Fruit fly (Drosophila melanogaster) whole organism, adult: Measurements from ENCODE around the gene Qsox4.

Source experiments
- CG11617 ChIP-seq: fragments of 200-800 bp; sonication (Bioruptor generic); optimal IDR thresholded peaks from 2 replicates; lab custom pipeline; 2017; ENCODE audit warnings: mild to moderate bottlenecking, missing biosample characterization, missing genetic modification reagents, missing genetic modification characterization
- CG12768 ChIP-seq: fragments of 200-800 bp; sonication (Bioruptor generic); optimal IDR thresholded peaks from 2 replicates; lab custom pipeline; 2017; ENCODE audit warnings: missing biosample characterization, missing genetic modification characterization, mild to moderate bottlenecking, moderate library complexity, missing genetic modification reagents
- CG14711 ChIP-seq: fragments of 200-800 bp; sonication (Bioruptor generic); optimal IDR thresholded peaks from 2 replicates; lab custom pipeline; 2018; ENCODE audit warnings: missing biosample characterization, mild to moderate bottlenecking, missing genetic modification characterization, moderate library complexity
- CG1620 ChIP-seq: fragments of 200-800 bp; sonication (Bioruptor generic); optimal IDR thresholded peaks from 2 replicates; lab custom pipeline; 2016; ENCODE audit warnings: missing biosample characterization, missing genetic modification characterization
- CG33017 ChIP-seq: fragments of 200-800 bp; sonication (Bioruptor generic); optimal IDR thresholded peaks from 2 replicates; lab custom pipeline; 2018; ENCODE audit warnings: missing biosample characterization, mild to moderate bottlenecking, missing genetic modification characterization, moderate library complexity
- CG5204 ChIP-seq: fragments of 200-800 bp; sonication (Bioruptor generic); optimal IDR thresholded peaks from 2 replicates; lab custom pipeline; 2016; ENCODE audit warnings: missing biosample characterization, missing genetic modification characterization
- CG7045 ChIP-seq: fragments of 200-800 bp; sonication (Bioruptor generic); optimal IDR thresholded peaks from 2 replicates; lab custom pipeline; 2017; ENCODE audit warnings: missing biosample characterization, mild to moderate bottlenecking, missing genetic modification characterization
- CG7101 ChIP-seq: fragments of 200-800 bp; sonication (Bioruptor generic); optimal IDR thresholded peaks from 2 replicates; lab custom pipeline; 2018; ENCODE audit warnings: missing biosample characterization, mild to moderate bottlenecking, missing genetic modification characterization, moderate library complexity
- Clk ChIP-seq: fragments of 200-800 bp; sonication (Bioruptor generic); optimal IDR thresholded peaks from 2 replicates; lab custom pipeline; 2017; ENCODE audit warnings: missing biosample characterization, missing genetic modification characterization
- Crg-1 ChIP-seq: fragments of 200-800 bp; sonication (Bioruptor generic); optimal IDR thresholded peaks from 2 replicates; lab custom pipeline; 2016; ENCODE audit warnings: missing biosample characterization, missing genetic modification characterization
- Hr96 ChIP-seq: fragments of 200-800 bp; sonication (Bioruptor generic); optimal IDR thresholded peaks from 2 replicates; lab custom pipeline; 2016; ENCODE audit warnings: missing biosample characterization, missing genetic modification characterization
- Mnt ChIP-seq: fragments of 200-800 bp; sonication (Bioruptor generic); optimal IDR thresholded peaks from 2 replicates; lab custom pipeline; 2016; ENCODE audit warnings: missing biosample characterization, mild to moderate bottlenecking, missing genetic modification characterization
- bab1 ChIP-seq: fragments of 200-800 bp; sonication (Bioruptor generic); optimal IDR thresholded peaks from 3 replicates; lab custom pipeline; 2019; ENCODE audit warnings: missing biosample characterization, mild to moderate bottlenecking, missing genetic modification characterization, moderate library complexity
- cic ChIP-seq: fragments of 200-800 bp; sonication (Bioruptor generic); optimal IDR thresholded peaks from 2 replicates; lab custom pipeline; 2017; ENCODE audit warnings: missing biosample characterization, mild to moderate bottlenecking, missing genetic modification characterization, moderate library complexity
- cnc ChIP-seq, 2 experiments: fragments of >200 bp; optimal IDR thresholded peaks; 2 replicates each; lab custom pipeline; 2017
- kay ChIP-seq: fragments of 200-800 bp; sonication (Bioruptor generic); peaks from one replicate; lab custom pipeline; 2016; ENCODE audit warnings: missing biosample characterization, missing genetic modification characterization, borderline replicate concordance
- ovo ChIP-seq: fragments of 200-800 bp; sonication (Bioruptor generic); optimal IDR thresholded peaks from 2 replicates; lab custom pipeline; 2016; ENCODE audit warnings: missing biosample characterization, missing genetic modification characterization
- pad ChIP-seq: fragments of 200-800 bp; sonication (Bioruptor generic); optimal IDR thresholded peaks from 3 replicates; lab custom pipeline; 2017; ENCODE audit warnings: missing biosample characterization, missing genetic modification characterization, mild to moderate bottlenecking, moderate library complexity, missing genetic modification reagents
- tj ChIP-seq: fragments of 200-800 bp; sonication (Bioruptor generic); optimal IDR thresholded peaks from 3 replicates; lab custom pipeline; 2017; ENCODE audit warnings: missing biosample characterization, mild to moderate bottlenecking, missing genetic modification characterization, moderate library complexity
- toe ChIP-seq: fragments of 200-800 bp; sonication (Bioruptor generic); optimal IDR thresholded peaks from 2 replicates; lab custom pipeline; 2016; ENCODE audit warnings: missing biosample characterization, missing genetic modification characterization

The Qsox4 gene

dm6 chr3R:23733771-23734170 lies 31.2 kb downstream of the Qsox4 start:
- TF ChIP-seq tj (no peak), cnc (optimal IDR thresholded peaks at IDR 0.05; lab: Kevin White, UChicago) (no peak), bab1 (GFP tag; lab: Kevin White, UChicago) (no peak), Hr96 (GFP tag; lab: Kevin White, UChicago) (no peak), CG1620 (GFP tag; lab: Kevin White, UChicago) (no peak), cic (GFP tag; lab: Kevin White, UChicago) (no peak), Clk (GFP tag; lab: Kevin White, UChicago) (no peak), CG11617 (GFP tag; lab: Kevin White, UChicago) (no peak), Mnt (no peak), pad (GFP tag; lab: Kevin White, UChicago) (no peak), CG7101 (tag; lab: Kevin White, UChicago) (no peak), toe (GFP tag; lab: Kevin White, UChicago) (no peak), kay (GFP tag; lab: Kevin White, UChicago) (no peak)

- TF ChIP-seq CG33017 (tag; lab: Kevin White, UChicago) (no peak), toe (GFP tag; lab: Kevin White, UChicago) (no peak)
Observed at dm6 chr3R:23734573-23735404, 32.2 kb downstream of the Qsox4 start.

DNA sequence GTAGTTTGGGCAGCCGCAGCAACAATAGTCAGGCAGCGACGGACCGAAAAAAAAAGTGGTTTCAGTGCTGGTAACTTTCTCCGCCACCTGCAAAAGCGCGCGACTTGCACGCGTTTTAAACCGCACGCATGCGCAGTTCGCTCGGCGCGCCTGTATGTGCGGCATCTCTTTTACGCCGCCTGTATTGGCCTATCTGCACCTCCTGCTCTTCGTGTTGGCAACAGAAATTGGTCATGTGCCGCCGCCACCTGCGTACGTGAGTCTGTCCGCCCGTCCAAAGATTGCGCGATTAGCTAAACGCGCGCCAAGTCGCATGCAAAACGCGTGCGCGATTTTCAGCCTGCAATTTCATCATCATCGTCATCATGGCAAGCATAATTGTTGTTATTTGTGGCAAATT lies 33.1 kb downstream of the Qsox4 start:
- TF ChIP-seq toe (GFP tag; lab: Kevin White, UChicago) (no peak), CG11617 (GFP tag; lab: Kevin White, UChicago) (no peak), CG5204 (GFP tag; lab: Kevin White, UChicago) (no peak), CG1620 (GFP tag; lab: Kevin White, UChicago) (no peak), bab1 (GFP tag; lab: Kevin White, UChicago) (no peak), pad (GFP tag; lab: Kevin White, UChicago) (no peak)

DNA sequence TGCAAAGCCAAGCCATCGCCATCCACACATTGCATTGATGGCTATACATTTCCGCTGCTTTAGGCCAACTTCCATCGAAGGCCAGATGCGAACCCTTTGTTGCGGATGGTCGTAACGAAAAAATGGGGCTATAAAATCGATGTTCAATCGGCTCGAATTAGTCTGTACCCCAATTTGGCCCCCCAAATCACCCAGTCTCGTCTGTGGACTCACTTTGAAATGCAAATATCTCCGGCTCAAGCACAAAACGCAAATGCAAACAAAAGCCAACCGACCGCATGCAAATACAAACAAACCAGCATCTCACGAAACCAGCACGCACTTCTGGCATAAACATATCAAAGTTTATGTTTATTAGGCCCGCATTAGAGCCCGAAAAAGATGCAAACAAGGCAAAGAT lies 33.8 kb downstream of the Qsox4 start:
- TF ChIP-seq CG33017 (tag; lab: Kevin White, UChicago) (no peak), CG7045 (GFP tag; lab: Kevin White, UChicago) (no peak), ovo (GFP tag; lab: Kevin White, UChicago) (no peak), cnc (optimal IDR thresholded peaks at IDR 0.05; lab: Kevin White, UChicago) (no peak), cic (GFP tag; lab: Kevin White, UChicago) (no peak), CG12768 (GFP tag; lab: Kevin White, UChicago) (no peak), Crg-1 (no peak), bab1 (GFP tag; lab: Kevin White, UChicago) (no peak), CG1620 (GFP tag; lab: Kevin White, UChicago) (no peak), toe (GFP tag; lab: Kevin White, UChicago) (no peak), CG14711 (tag; lab: Kevin White, UChicago) (no peak), kay (GFP tag; lab: Kevin White, UChicago) (no peak), tj (no peak)

DNA sequence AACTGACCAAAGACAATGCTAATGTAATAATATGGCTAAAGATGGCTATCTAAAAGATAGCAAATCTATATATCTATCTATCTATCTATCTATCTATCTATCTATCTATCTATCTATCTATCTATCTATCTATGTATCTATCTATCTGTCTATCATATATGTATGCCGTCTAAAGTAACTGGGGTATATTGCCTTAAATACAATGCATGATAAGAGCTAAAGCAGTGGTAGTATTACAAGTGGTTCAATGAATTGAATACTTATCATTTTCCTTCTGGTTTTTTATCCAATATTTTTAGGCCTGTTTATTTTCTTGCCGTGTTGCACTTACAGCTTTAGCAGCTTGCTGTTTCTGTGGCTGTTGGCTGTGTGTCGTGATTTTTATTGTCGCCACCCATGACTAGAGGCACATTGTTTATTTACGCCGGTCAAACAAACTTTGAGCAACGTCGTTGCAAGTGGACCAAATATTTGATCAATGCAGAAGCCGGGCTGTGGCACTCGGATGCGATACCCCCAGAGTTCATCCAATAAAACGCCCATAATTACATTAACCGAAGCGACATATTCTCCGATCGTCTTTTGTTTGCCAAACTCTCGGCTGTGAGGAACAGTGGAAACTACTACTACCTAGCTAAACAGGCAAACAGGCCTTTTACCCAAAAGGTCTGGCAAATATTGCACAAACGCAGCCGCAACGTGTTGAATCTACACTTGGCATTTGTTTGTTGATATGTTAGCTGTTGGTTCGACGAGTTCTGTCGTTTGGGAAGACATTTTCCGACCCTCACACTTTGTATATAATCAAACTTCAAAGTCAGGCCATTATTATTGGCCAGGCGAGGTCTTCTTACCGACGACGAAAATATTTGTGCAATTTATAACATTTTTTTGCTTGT lies 35.4 kb downstream of the Qsox4 start:
- no peak for TF ChIP-seq Crg-1
- TF ChIP-seq tj: no peak
- no peak for TF ChIP-seq CG7101 (tag; lab: Kevin White, UChicago)
- TF ChIP-seq bab1 (GFP tag; lab: Kevin White, UChicago): no peak
- TF ChIP-seq Hr96 (GFP tag; lab: Kevin White, UChicago): no peak
- TF ChIP-seq CG12768 (GFP tag; lab: Kevin White, UChicago): no peak
- TF ChIP-seq cnc (optimal IDR thresholded peaks at IDR 0.05; lab: Kevin White, UChicago): no peak
- no peak for TF ChIP-seq CG1620 (GFP tag; lab: Kevin White, UChicago)
- no peak for TF ChIP-seq ovo (GFP tag; lab: Kevin White, UChicago)
- no peak for TF ChIP-seq kay (GFP tag; lab: Kevin White, UChicago)
- no peak for TF ChIP-seq Mnt
- no peak for TF ChIP-seq toe (GFP tag; lab: Kevin White, UChicago)
- TF ChIP-seq CG5204 (GFP tag; lab: Kevin White, UChicago): no peak
- TF ChIP-seq CG33017 (tag; lab: Kevin White, UChicago): no peak

DNA sequence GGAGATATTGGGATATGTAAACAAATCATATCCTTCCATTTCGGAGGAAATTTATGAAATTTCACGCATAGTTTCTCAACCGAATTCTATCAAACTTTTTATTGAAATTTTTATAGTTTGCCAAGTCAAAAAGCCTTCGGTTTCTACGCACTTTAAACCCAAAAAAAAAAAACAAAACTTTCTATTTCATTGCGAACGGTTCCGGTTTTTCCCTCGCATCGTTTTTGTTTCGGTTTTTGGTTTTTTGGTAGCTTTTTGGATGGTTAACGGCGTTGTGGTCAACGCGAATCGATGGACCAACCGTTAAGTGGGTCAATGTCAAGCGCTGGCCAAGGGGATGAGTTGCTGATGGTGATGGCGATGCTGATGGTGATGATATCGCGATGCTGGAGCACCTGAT lies 38.4 kb downstream of the Qsox4 start:
- TF ChIP-seq kay (GFP tag; lab: Kevin White, UChicago): no peak
- TF ChIP-seq cnc (optimal IDR thresholded peaks at IDR 0.05; lab: Kevin White, UChicago): no peak
- no peak for TF ChIP-seq cic (GFP tag; lab: Kevin White, UChicago)
- no peak for TF ChIP-seq CG14711 (tag; lab: Kevin White, UChicago)
- TF ChIP-seq Mnt: no peak
- TF ChIP-seq CG12768 (GFP tag; lab: Kevin White, UChicago): no peak
- no peak for TF ChIP-seq CG7101 (tag; lab: Kevin White, UChicago)
- TF ChIP-seq CG5204 (GFP tag; lab: Kevin White, UChicago): no peak
- no peak for TF ChIP-seq CG7045 (GFP tag; lab: Kevin White, UChicago)
- TF ChIP-seq pad (GFP tag; lab: Kevin White, UChicago): no peak
- TF ChIP-seq toe (GFP tag; lab: Kevin White, UChicago): no peak
- no peak for TF ChIP-seq CG11617 (GFP tag; lab: Kevin White, UChicago)
- no peak for TF ChIP-seq bab1 (GFP tag; lab: Kevin White, UChicago)
